Worm (Caenorhabditis elegans): Measurements from ENCODE around the gene srxa-1.

The srxa-1 gene

DNA sequence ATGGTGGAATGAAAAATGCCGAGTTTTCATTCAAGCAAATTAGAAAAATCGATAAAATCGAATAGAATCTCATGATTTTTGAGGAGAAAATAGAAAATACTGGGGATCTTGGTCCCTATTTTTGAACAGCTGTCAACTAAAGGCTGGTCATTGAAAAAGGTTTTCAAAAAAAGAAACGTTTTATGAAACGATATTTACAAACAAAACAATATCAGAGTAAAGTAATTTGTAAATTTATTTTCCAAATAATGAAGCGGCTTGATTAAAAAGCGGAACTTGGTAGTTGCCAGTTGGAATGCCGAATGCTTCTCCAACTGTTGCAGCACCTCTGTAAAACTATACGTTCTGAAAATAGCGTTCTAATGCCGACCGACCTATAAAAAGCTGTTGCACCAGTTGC lies 41.8 kb downstream of the srxa-1 start, which contains the start of gene F38A6.5:
Gene F38A6.5, minus strand, starts transcription at position 101 of the 400 bp plus-strand sequence.
- TF ChIP-seq cog-1 (tag; optimal IDR thresholded peaks at IDR 0.05) (no peak), ztf-23 (GFP tag; IDR thresholded peaks at IDR 0.05) (no peak), klf-2 (GFP tag; conservative IDR thresholded peaks at IDR 0.05) (no peak), flt-1 (GFP tag; IDR thresholded peaks at IDR 0.05) (no peak), ref-1 (GFP tag; conservative IDR thresholded peaks at IDR 0.05) (no peak), ztf-29 (GFP tag; IDR thresholded peaks at IDR 0.05) (no peak), tab-1 (GFP tag; IDR thresholded peaks at IDR 0.05) (no peak), T22C8.4 (GFP tag; IDR thresholded peaks at IDR 0.05) (no peak), med-1 (GFP tag; optimal IDR thresholded peaks at IDR 0.05; ENCODE audit: insufficient read depth) (no peak)

DNA sequence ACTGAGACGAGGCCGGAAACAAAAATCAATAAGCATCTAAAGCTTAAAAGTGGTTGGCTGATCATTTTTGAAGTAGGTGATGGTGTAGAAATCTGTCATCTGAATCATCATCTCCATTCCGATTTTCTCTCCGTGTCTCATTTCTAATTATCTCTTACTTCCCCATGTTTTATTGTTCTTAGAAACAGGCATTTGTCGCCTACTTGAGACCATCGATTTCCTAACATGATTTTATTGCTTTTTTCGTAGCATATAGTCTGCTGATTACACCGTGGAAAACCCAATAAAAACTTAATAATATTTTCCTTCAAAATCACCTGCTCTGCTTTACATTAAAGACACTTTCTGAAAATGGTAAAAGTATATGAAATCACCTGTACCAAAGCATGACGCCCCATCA lies 43.4 kb downstream of the srxa-1 start, which contains the start of gene F38A6.4:
Gene F38A6.4, minus strand, starts transcription at position 101 of the 400 bp plus-strand sequence.
- TF ChIP-seq T22C8.4 (GFP tag; IDR thresholded peaks at IDR 0.05) (no peak), ztf-29 (GFP tag; IDR thresholded peaks at IDR 0.05) (no peak), cog-1 (tag; optimal IDR thresholded peaks at IDR 0.05) (no peak), ztf-23 (GFP tag; IDR thresholded peaks at IDR 0.05) (no peak), med-1 (GFP tag; optimal IDR thresholded peaks at IDR 0.05; ENCODE audit: insufficient read depth) (no peak), ref-1 (GFP tag; conservative IDR thresholded peaks at IDR 0.05) (no peak), klf-2 (GFP tag; conservative IDR thresholded peaks at IDR 0.05) (no peak), flt-1 (GFP tag; IDR thresholded peaks at IDR 0.05) (no peak), tab-1 (GFP tag; IDR thresholded peaks at IDR 0.05) (no peak)

DNA sequence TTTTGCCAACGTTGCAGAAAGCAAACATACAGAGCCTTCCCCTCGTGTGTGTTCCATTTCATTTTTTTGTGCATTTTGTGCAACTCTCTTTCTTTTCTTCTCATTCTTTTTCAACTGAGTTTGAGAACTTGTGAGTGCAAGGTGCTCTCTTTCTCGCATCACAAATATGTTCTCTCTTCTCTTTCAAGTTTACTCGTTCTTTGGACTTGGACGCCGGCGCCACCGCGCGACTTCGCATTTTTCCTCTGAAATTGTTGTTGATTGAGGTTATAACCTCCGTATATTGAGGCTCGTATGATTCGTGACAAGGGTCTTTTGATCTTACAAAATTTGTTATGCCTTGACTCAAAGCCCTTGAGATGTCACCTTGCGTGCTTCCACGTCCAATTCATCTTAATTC lies 44.9 kb downstream of the srxa-1 start:
- TF ChIP-seq tab-1 (GFP tag; IDR thresholded peaks at IDR 0.05), result no peak
- TF ChIP-seq ztf-29 (GFP tag; IDR thresholded peaks at IDR 0.05), result no peak
- TF ChIP-seq ref-1 (GFP tag; conservative IDR thresholded peaks at IDR 0.05), result no peak
- TF ChIP-seq med-1 (GFP tag; optimal IDR thresholded peaks at IDR 0.05; ENCODE audit: insufficient read depth), result no peak
- no peak for TF ChIP-seq klf-2 (GFP tag; conservative IDR thresholded peaks at IDR 0.05)
- no peak for TF ChIP-seq flt-1 (GFP tag; IDR thresholded peaks at IDR 0.05)
- TF ChIP-seq cog-1 (tag; optimal IDR thresholded peaks at IDR 0.05), result no peak
- TF ChIP-seq T22C8.4 (GFP tag; IDR thresholded peaks at IDR 0.05), result no peak
- no peak for TF ChIP-seq ztf-23 (GFP tag; IDR thresholded peaks at IDR 0.05)

DNA sequence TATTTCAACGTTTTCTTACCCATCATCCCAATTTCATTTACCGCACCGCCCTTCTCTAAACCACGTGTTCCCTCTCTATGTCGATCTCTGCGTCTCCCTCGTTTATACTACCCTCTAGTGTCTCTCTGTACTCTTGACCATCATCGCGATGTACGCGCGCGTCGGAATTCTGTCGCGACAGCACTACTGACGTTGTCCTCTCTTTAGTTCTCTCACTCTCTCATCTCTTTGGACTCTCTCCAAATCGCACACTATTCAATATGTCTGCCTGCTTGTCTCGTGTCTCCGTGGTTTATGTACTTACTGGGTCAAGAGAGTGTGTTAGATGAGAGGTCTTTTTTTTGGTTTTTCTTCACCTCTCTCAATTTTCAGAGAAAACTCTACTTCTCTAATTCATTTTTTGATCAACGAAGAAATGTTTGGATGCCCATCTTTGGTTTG lies 46.4 kb downstream of the srxa-1 start:
- no peak for TF ChIP-seq med-1 (GFP tag; optimal IDR thresholded peaks at IDR 0.05; ENCODE audit: insufficient read depth)
- peak; percentile 51; the same call in 1 of the 2 replicates for TF ChIP-seq flt-1 (GFP tag; IDR thresholded peaks at IDR 0.05)
- 0 out of 2 replicates have a peak, but pooled peaks have one; percentile 5 for TF ChIP-seq ztf-23 (GFP tag; IDR thresholded peaks at IDR 0.05)
- peak; percentile 87 for TF ChIP-seq cog-1 (tag; optimal IDR thresholded peaks at IDR 0.05)

DNA sequence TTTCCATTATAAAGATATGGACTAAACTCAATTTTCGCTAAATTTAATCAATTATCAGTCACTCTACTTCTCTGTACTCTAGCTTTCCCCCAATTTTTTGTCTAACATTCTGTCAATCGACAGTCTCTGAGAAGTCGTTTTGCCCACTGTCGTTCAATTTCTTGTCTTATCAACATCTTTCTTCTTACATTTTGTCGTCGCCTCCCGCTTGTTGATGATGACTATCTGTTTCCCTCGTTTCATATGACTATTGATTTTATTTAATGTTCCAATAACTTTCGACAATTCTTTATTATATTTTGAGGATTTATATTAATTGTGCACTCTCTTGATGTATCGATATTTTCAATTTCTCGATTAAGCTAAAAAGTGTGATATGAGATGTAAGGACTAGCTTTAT lies 47.0 kb downstream of the srxa-1 start:
- no peak for TF ChIP-seq tab-1 (GFP tag; IDR thresholded peaks at IDR 0.05)
- TF ChIP-seq klf-2 (GFP tag; conservative IDR thresholded peaks at IDR 0.05), result no peak
- TF ChIP-seq cog-1 (tag; optimal IDR thresholded peaks at IDR 0.05), result no peak
- TF ChIP-seq ztf-29 (GFP tag; IDR thresholded peaks at IDR 0.05), result no peak
- TF ChIP-seq T22C8.4 (GFP tag; IDR thresholded peaks at IDR 0.05), result no peak
- TF ChIP-seq ref-1 (GFP tag; conservative IDR thresholded peaks at IDR 0.05), result no peak

DNA sequence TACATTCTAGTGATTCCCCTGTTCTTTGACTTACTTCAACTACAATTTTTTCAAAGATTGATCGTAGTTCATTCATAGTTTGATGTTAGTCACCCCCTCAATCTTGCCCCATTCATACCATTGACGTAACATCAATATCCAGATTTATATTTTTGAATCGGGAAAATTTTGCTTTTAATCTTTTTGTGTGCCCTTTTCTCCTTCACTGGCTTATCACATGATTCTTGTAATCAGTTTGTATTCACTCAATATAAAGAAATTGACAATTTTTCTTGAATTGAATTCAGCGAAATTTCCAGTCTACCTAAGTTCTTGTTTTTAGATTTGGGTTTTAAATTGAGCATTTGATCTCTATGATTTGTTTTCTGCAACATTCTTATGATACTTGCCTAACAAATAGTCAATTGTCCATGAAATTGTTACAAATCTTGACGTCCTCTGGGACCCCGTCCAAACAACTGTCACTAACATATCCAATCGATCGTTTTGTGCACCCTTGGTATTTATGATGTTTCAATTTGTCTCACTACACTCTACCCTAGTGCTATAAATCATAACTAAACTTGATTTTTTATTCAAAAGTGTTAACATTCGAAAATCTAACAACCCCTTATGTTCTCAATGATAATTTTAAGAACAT lies 47.9 kb downstream of the srxa-1 start:
- no peak for TF ChIP-seq ref-1 (GFP tag; conservative IDR thresholded peaks at IDR 0.05)
- no peak for TF ChIP-seq ztf-23 (GFP tag; IDR thresholded peaks at IDR 0.05)
- no peak for TF ChIP-seq cog-1 (tag; optimal IDR thresholded peaks at IDR 0.05)
- no peak for TF ChIP-seq ztf-29 (GFP tag; IDR thresholded peaks at IDR 0.05)
- no peak for TF ChIP-seq med-1 (GFP tag; optimal IDR thresholded peaks at IDR 0.05; ENCODE audit: insufficient read depth)

DNA sequence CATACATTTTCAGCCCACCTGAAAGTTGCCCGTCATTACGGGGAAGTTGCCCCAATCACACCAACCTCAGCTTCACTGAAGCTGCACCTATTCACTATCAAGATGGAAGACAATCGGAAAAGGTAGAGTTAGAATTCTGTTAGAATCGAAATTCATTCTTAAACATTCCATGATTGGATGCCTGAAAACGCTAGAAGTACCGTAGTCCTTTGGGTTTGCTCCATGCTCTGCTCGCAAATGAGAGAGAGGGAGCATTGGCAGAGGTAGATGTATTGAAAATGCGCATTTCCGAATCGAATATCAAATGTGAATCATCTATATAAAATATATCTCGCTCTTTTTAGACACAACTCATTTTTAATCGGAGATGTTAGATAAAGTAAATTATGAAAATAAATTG lies 48.5 kb downstream of the srxa-1 start, which contains the start of gene hif-1:
Gene hif-1, plus strand, starts transcription at position 8 of the 400 bp plus-strand sequence.
- TF ChIP-seq tab-1 (GFP tag; IDR thresholded peaks at IDR 0.05) (no peak), ref-1 (GFP tag; conservative IDR thresholded peaks at IDR 0.05) (no peak), klf-2 (GFP tag; conservative IDR thresholded peaks at IDR 0.05) (no peak), med-1 (GFP tag; optimal IDR thresholded peaks at IDR 0.05; ENCODE audit: insufficient read depth) (no peak), ztf-29 (GFP tag; IDR thresholded peaks at IDR 0.05) (no peak), ztf-23 (GFP tag; IDR thresholded peaks at IDR 0.05) (no peak), cog-1 (tag; optimal IDR thresholded peaks at IDR 0.05) (no peak), flt-1 (GFP tag; IDR thresholded peaks at IDR 0.05) (no peak), T22C8.4 (GFP tag; IDR thresholded peaks at IDR 0.05) (no peak)

DNA sequence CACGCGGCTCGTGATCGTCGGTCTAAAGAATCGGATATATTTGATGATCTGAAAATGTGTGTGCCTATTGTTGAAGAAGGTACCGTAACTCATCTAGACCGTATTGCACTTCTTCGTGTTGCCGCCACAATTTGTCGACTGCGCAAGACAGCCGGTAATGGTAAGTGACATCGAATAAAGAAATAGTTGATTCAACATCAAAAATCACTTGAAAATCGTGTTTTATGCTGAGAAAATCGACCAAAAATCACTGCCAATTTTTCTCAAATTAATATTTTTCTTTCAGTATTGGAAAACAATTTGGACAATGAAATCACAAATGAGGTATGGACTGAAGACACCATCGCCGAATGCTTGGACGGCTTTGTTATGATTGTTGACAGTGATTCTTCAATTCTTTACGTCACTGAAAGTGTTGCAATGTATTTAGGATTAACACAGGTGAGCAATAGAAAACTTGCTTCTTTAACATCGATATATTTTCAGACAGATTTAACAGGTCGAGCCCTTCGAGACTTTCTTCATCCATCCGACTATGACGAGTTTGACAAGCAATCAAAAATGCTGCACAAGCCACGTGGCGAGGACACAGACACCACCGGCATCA lies 49.6 kb downstream of the srxa-1 start:
- no peak for TF ChIP-seq ztf-29 (GFP tag; IDR thresholded peaks at IDR 0.05)
- no peak for TF ChIP-seq cog-1 (tag; optimal IDR thresholded peaks at IDR 0.05)
- TF ChIP-seq tab-1 (GFP tag; IDR thresholded peaks at IDR 0.05), result no peak
- TF ChIP-seq ztf-23 (GFP tag; IDR thresholded peaks at IDR 0.05), result no peak
- TF ChIP-seq klf-2 (GFP tag; conservative IDR thresholded peaks at IDR 0.05), result no peak
- no peak for TF ChIP-seq ref-1 (GFP tag; conservative IDR thresholded peaks at IDR 0.05)
- no peak for TF ChIP-seq T22C8.4 (GFP tag; IDR thresholded peaks at IDR 0.05)
- no peak for TF ChIP-seq med-1 (GFP tag; optimal IDR thresholded peaks at IDR 0.05; ENCODE audit: insufficient read depth)

DNA sequence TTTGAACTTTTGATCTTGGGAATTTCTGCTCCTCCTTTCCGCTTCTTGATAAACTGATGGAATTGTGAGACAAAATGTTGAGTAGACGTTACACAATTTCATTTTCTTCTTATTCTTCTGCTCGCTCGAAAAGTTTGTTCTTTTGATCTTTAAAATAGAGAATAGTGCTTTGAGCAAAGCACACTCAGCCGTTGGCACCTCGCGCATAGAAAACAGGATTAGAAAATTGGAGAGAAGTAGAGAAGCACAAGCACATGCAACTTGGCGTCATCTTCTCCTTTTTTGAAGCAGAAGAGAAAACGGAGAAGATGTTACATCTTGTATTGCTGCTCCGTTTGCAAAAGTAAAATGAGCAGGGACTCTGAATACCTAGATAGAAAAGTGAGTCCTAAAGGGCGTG lies 50.3 kb downstream of the srxa-1 start:
- no peak for TF ChIP-seq tab-1 (GFP tag; IDR thresholded peaks at IDR 0.05)
- no peak for TF ChIP-seq med-1 (GFP tag; optimal IDR thresholded peaks at IDR 0.05; ENCODE audit: insufficient read depth)
- TF ChIP-seq cog-1 (tag; optimal IDR thresholded peaks at IDR 0.05), result no peak
- TF ChIP-seq T22C8.4 (GFP tag; IDR thresholded peaks at IDR 0.05), result no peak
- no peak for TF ChIP-seq ztf-29 (GFP tag; IDR thresholded peaks at IDR 0.05)
- TF ChIP-seq flt-1 (GFP tag; IDR thresholded peaks at IDR 0.05), result no peak
- no peak for TF ChIP-seq ref-1 (GFP tag; conservative IDR thresholded peaks at IDR 0.05)
- TF ChIP-seq klf-2 (GFP tag; conservative IDR thresholded peaks at IDR 0.05), result no peak
- TF ChIP-seq ztf-23 (GFP tag; IDR thresholded peaks at IDR 0.05), result no peak

Data from whole organism, midembryonic.